Worm (Caenorhabditis elegans): Measurements from ENCODE around the gene lact-9.

Gene lact-9

ce11 chrIV:13776745-13777144 is 8.7 kb downstream of the lact-9 start:
- TF ChIP-seq unc-62 (GFP tag; optimal IDR thresholded peaks at IDR 0.05) = no peak

ce11 chrIV:13776115-13776514 is 9.3 kb downstream of the lact-9 start, which contains the start of gene Y45F10D.16:
Y45F10D.16 (plus strand) TSS chrIV:13776415.
- no peak for TF ChIP-seq unc-62 (GFP tag; optimal IDR thresholded peaks at IDR 0.05)

- TF ChIP-seq unc-62 (GFP tag; optimal IDR thresholded peaks at IDR 0.05) = no peak
These were observed 10.9 kb downstream of the lact-9 start, which contains the start of gene Y45F10D.2 for ce11 chrIV:13774578-13774977. Y45F10D.2 (minus strand) TSS chrIV:13774678.

ce11 chrIV:13764708-13765107 is 20.7 kb downstream of the lact-9 start:
- TF ChIP-seq unc-62 (GFP tag; optimal IDR thresholded peaks at IDR 0.05) = no peak

- no peak for TF ChIP-seq unc-62 (GFP tag; optimal IDR thresholded peaks at IDR 0.05)
These were observed 22.0 kb downstream of the lact-9 start for ce11 chrIV:13763449-13763848.

- no peak for TF ChIP-seq unc-62 (GFP tag; optimal IDR thresholded peaks at IDR 0.05)
These were observed 29.8 kb downstream of the lact-9 start for ce11 chrIV:13755619-13756018.

ce11 chrIV:13750033-13750432 is 35.4 kb downstream of the lact-9 start, which contains the start of gene sorb-1:
sorb-1 (plus strand) TSS chrIV:13750333.
- TF ChIP-seq unc-62 (GFP tag; optimal IDR thresholded peaks at IDR 0.05) = no peak

ce11 chrIV:13748798-13749197 is 36.6 kb downstream of the lact-9 start:
- no peak for TF ChIP-seq unc-62 (GFP tag; optimal IDR thresholded peaks at IDR 0.05)

ce11 chrIV:13745409-13745808 is 40.0 kb downstream of the lact-9 start, which contains the start of gene C47A4.5:
C47A4.5 (plus strand) TSS chrIV:13745709.
- no peak for TF ChIP-seq unc-62 (GFP tag; optimal IDR thresholded peaks at IDR 0.05)

ce11 chrIV:13742244-13742643 is 43.2 kb downstream of the lact-9 start, which contains the start of gene C47A4.3:
C47A4.3 (minus strand) TSS chrIV:13742344.
- TF ChIP-seq unc-62 (GFP tag; optimal IDR thresholded peaks at IDR 0.05) = no peak

Measured in whole organism, dauer.